Worm (Caenorhabditis elegans) whole organism, young adult: Measurements from ENCODE around the gene dhhc-10.

ENCODE experiments used
- B0019.2 ChIP-seq: fragments of 200-800 bp; sonication (Bioruptor generic); conservative IDR thresholded peaks from 2 replicates; pipeline ENCODE4 v1.3.6; 2022; ENCODE audit warnings: missing genetic modification reagents, missing genetic modification characterization, missing compliant biosample characterization
- C06A6.2 ChIP-seq: fragments of 200-800 bp; sonication (Bioruptor generic); conservative IDR thresholded peaks from 2 replicates; pipeline ENCODE4 v1.3.6; 2022; ENCODE audit warnings: missing genetic modification characterization, missing compliant biosample characterization
- F33H1.4 ChIP-seq: fragments of 200-800 bp; sonication (Bioruptor generic); IDR thresholded peaks from 2 replicates; pipeline ENCODE4 v1.3.6; 2022; ENCODE audit warnings: missing genetic modification reagents, missing genetic modification characterization, missing compliant biosample characterization
- dpl-1 ChIP-seq: fragments of 150-350 bp; optimal IDR thresholded peaks from 2 replicates; lab custom pipeline; 2014; ENCODE audit warnings: missing biosample characterization, missing genetic modification reagents, missing genetic modification characterization
- snpc-1.1 ChIP-seq: sonication (generic microtip); optimal IDR thresholded peaks from 2 replicates; lab custom pipeline; 2017; ENCODE audit warnings: missing genetic modification characterization, mild to moderate bottlenecking, missing compliant biosample characterization, antibody characterized with exemption, moderate library complexity, missing genotype, missing genetic modification reagents; ENCODE audit not compliant: insufficient read depth
- snpc-3.4 ChIP-seq: sonication (generic microtip); optimal IDR thresholded peaks from 2 replicates; lab custom pipeline; 2017; ENCODE audit warnings: missing genetic modification characterization, mild to moderate bottlenecking, missing compliant biosample characterization, antibody characterized with exemption, moderate library complexity, missing genotype, missing genetic modification reagents
- somi-1 ChIP-seq: fragments of 200-800 bp; sonication (Bioruptor generic); optimal IDR thresholded peaks from 2 replicates; lab custom pipeline; 2018; ENCODE audit warnings: mild to moderate bottlenecking, missing genetic modification characterization, missing compliant biosample characterization
- unc-130 ChIP-seq: sonication (generic microtip); optimal IDR thresholded peaks from 2 replicates; lab custom pipeline; 2016; ENCODE audit warnings: missing genetic modification reagents, missing genetic modification characterization, missing compliant biosample characterization

DNA sequence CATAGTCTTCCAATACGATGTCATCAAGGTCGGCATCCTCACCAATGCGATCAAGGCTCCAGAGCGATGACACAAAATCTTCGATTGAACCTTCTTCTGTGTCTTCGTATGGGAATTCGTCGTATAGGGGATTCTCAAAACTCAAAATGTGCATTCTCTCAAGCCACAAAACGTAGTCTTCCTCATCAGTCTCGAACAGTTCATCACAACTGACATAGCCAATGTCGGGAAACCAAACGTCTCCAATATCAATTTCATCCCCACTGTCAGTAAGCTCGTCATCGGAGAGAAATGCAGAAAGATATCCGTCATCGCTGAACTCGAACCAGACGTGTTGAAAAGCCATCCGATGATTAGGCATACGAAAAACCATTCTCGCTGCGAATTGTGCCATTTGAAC lies 47.7 kb downstream of the dhhc-10 start, which contains the start of gene C39E6.2:
- no peak for TF ChIP-seq snpc-1.1 (tag; lab: Kevin White, UChicago)
- TF ChIP-seq B0019.2 (GFP tag; lab: Robert Waterston, UW) = no peak
- no peak for TF ChIP-seq F33H1.4 (GFP tag; lab: Robert Waterston, UW)
- TF ChIP-seq snpc-3.4 (tag; lab: Kevin White, UChicago) = no peak
- no peak for TF ChIP-seq unc-130 (GFP tag; lab: Kevin White, UChicago)
- TF ChIP-seq dpl-1 (GFP tag; lab: Kevin White, UChicago) = no peak
- no peak for TF ChIP-seq somi-1 (GFP tag; lab: Kevin White, UChicago)
- no peak for TF ChIP-seq C06A6.2 (GFP tag; lab: Robert Waterston, UW)
